Fruit fly (Drosophila melanogaster): ENCODE measurements around the gene Tmem43.

Tmem43 gene

DNA sequence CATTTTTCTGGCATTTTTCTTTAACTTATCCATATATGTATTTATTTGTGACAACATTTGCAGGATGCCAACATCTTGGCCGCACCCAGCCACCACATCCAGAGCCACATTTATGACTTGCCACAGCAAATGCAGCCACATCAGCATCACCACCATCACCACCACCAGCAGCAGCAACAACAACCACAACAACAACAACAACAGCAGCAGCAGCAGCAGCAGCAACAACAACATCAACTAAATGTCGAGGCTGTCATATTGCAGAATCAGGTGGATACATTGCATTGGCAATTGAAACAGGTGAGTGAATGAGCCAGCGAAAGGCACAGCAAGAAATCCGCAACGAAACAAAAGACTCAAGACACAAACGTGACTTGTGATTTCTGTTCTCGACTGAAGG lies 24.9 kb downstream of the Tmem43 start:
- TF ChIP-seq h (optimal IDR thresholded peaks at IDR 0.05) (no peak), insv (optimal IDR thresholded peaks at IDR 0.05) (no peak), Myc (optimal IDR thresholded peaks at IDR 0.05) (no peak), psq (optimal IDR thresholded peaks at IDR 0.05) (no peak), Sin3A (optimal IDR thresholded peaks at IDR 0.05) (no peak), ttk (optimal IDR thresholded peaks at IDR 0.05) (no peak)

DNA sequence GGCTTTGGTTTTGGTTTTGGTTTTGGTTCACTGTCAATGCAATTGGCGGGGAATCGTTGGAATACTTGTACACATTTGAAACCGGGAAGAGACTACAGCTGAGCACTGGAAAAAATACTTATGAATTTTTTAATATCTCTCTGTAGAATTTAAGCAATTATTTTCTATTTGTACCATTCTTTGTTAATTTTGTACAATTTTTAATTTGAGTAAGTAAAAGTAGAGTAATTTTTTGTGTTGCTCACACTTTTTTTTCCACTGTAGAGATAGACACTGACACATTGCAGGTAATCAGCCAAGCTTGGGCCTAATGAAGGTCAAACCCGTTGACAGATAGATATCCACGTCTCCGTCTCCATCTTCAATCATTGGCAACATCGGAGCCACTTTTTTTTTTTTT lies 31.6 kb downstream of the Tmem43 start:
- TF ChIP-seq ttk (optimal IDR thresholded peaks at IDR 0.05) (no peak), h (optimal IDR thresholded peaks at IDR 0.05) (no peak), Sin3A (optimal IDR thresholded peaks at IDR 0.05) (no peak), psq (optimal IDR thresholded peaks at IDR 0.05) (no peak), insv (optimal IDR thresholded peaks at IDR 0.05) (no peak), Myc (optimal IDR thresholded peaks at IDR 0.05) (no peak)

DNA sequence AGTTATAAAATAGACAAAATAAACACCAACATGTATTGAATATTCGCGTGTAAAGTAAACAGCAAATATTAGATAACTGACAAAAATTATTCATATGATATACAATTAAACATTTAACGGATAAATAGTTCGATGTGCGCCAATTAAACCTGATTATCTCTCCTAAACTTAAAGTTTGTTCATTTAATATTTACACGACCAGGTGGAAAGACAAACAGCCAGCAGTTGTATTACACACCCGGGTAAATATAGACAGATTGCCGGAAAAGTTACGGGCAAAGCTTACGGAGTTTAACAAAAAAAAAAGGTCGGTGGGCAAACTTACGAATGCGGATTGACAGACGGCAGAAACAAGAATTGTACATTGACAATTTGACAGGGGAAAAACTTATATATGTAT lies 32.8 kb downstream of the Tmem43 start:
- TF ChIP-seq insv (optimal IDR thresholded peaks at IDR 0.05) (no peak), psq (optimal IDR thresholded peaks at IDR 0.05) (no peak), h (optimal IDR thresholded peaks at IDR 0.05) (no peak), Myc (optimal IDR thresholded peaks at IDR 0.05) (no peak), Sin3A (optimal IDR thresholded peaks at IDR 0.05) (no peak), ttk (optimal IDR thresholded peaks at IDR 0.05) (no peak)

DNA sequence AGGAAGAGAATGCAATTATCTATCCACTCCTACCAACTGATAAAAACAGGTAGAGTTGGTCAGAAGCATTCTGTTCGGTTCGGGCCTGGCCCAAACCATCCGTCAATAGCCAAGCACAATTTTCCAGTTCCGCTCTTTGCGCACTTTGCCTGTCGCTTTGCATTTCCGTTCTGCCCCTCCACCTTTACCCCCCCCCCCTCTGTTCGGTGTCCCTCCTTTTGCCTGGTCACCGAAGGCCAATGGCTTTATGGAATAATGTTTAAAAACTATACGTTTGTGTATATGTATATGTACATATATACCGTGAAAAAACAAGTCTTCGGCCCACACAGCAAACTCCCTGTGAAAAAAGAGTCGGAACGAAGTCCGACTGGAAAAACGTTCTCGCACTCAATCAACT lies 33.8 kb downstream of the Tmem43 start:
- TF ChIP-seq Sin3A (optimal IDR thresholded peaks at IDR 0.05): no peak

DNA sequence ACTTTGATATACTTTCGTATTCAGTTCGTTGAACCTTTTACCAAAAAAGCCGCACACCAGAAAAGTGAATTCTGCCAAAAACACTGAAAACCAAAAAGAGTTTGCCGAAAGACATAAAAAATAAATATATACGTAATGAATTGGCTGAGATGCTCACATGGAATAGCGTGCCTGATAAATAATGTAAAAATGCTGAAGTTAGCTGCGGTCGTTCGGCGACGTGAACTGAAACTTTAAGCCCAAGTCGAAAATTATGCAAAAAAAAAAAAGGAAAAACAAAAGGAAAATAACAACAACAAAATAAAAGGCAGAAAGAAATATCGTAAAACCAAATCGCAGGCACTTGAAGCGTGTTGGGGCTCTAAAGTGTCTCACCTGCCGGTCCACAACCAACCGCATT lies 35.3 kb downstream of the Tmem43 start:
- no peak for TF ChIP-seq psq (optimal IDR thresholded peaks at IDR 0.05)
- no peak for TF ChIP-seq h (optimal IDR thresholded peaks at IDR 0.05)
- no peak for TF ChIP-seq Myc (optimal IDR thresholded peaks at IDR 0.05)

DNA sequence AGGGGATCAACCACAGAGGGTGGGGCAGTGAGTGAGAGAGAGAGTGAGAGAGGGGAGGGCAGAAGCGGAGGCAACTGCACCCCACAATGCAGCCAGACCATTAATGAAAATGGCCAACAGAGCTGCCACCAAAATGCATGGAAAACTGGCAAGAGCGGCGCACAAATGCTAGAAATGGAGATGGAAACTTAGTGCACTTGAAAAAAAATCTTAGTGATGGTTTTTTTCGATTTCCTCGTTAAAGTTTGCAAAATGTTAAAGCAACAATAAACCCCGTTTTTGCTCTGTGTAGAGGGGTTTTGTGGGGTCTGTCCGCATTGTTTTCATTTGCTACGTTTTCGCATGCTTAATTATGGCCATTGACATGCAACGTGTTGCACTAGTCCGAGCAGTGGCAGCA lies 37.5 kb downstream of the Tmem43 start:
- TF ChIP-seq insv (optimal IDR thresholded peaks at IDR 0.05) (no peak), h (optimal IDR thresholded peaks at IDR 0.05) (no peak)

DNA sequence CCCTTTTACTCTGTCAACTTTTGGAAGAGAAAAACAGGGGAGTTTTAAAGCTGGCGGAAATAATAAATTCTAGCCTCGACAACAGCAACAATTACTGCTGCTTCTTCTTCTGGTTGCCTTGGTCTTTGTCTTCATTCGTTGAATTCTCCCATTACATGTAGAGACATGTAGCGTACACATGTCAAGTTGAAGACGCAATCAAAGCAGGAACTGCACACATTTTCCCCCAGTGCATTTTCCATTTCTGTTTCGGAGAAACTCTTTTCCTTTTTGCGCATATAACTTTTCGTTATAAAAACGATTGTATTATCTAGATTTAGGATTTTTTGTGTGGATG lies 38.6 kb downstream of the Tmem43 start:
- TF ChIP-seq Myc (optimal IDR thresholded peaks at IDR 0.05): no peak
- no peak for TF ChIP-seq Sin3A (optimal IDR thresholded peaks at IDR 0.05)
- TF ChIP-seq ttk (optimal IDR thresholded peaks at IDR 0.05): no peak
- no peak for TF ChIP-seq insv (optimal IDR thresholded peaks at IDR 0.05)
- no peak for TF ChIP-seq h (optimal IDR thresholded peaks at IDR 0.05)
- TF ChIP-seq psq (optimal IDR thresholded peaks at IDR 0.05): no peak

DNA sequence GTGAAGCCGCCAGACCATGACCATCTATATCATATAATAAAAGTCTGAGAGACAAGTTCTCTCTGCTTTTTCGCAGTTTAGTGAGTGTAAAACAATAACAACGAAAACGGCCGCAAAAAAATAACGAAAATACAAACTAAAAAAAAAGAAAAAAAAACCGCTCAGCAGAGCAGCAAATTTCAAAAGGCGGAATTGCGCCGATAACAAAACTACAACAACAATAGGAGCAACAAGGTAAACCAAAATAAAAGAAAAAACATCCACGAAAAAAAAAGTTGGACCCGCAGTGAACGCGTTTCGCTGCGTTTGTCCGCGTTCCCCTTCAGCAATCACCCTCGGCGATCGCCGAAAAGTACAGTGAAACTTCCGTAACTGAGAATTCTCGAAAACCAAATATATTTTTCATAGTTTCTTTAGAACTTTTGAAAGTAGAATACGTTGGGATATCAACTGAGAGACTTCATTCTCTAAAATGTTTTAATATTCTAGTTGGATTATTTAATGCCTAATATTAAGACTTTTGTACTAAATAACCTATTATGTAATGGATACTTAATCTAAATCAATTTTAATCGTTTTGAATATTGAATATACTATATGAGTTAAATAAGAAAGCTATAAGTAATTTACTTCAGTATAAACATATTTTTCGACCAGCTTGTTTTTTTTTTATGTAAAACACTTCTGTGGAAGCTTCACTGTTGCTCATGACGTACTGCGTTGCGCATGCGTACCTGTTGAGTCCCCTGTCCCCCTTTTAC lies 39.1 kb downstream of the Tmem43 start:
- no peak for TF ChIP-seq insv (optimal IDR thresholded peaks at IDR 0.05)
- no peak for TF ChIP-seq Myc (optimal IDR thresholded peaks at IDR 0.05)
- no peak for TF ChIP-seq Sin3A (optimal IDR thresholded peaks at IDR 0.05)
- no peak for TF ChIP-seq h (optimal IDR thresholded peaks at IDR 0.05)
- no peak for TF ChIP-seq ttk (optimal IDR thresholded peaks at IDR 0.05)
- no peak for TF ChIP-seq psq (optimal IDR thresholded peaks at IDR 0.05)

DNA sequence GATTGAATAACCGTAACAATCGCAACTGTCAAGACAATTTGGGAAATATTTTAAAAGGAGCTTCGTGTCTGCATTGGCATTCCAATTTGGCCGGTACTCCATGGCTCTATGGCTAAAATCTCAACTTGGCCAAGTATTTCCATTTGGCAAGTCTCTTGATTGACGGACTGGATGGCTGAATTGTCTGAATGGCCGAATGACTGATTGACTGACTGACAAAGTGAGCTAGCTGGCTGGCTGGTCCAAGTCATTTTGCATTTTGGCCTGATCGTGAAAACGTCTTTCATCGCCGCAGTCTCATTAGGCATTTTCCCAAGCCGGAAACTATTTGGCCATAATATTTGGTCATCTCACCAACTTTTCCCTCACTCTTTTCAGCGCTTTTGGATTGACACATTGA lies 40.4 kb downstream of the Tmem43 start:
- TF ChIP-seq insv (optimal IDR thresholded peaks at IDR 0.05) (no peak), psq (optimal IDR thresholded peaks at IDR 0.05) (no peak), h (optimal IDR thresholded peaks at IDR 0.05) (no peak), Myc (optimal IDR thresholded peaks at IDR 0.05) (no peak), Sin3A (optimal IDR thresholded peaks at IDR 0.05) (no peak), ttk (optimal IDR thresholded peaks at IDR 0.05) (no peak)

DNA sequence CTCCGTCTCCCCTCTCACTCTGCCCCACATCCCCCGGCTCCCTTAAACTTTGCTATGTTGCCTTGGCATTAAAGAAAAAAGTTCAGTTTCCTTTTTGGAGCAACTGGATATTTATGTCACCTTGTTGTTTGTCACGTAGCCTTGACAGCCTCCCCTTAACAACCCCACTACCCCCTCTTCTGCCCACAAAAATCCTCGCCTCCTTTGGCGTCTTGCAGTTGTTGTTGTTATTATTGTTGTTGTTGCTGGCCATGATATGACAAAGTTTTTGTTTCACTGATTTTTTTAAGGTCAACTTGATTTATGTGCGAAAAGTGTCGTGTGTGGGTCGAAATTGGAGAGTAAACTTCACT lies 44.6 kb downstream of the Tmem43 start:
- TF ChIP-seq h (optimal IDR thresholded peaks at IDR 0.05) (no peak), Myc (optimal IDR thresholded peaks at IDR 0.05) (no peak), Sin3A (optimal IDR thresholded peaks at IDR 0.05) (no peak), ttk (optimal IDR thresholded peaks at IDR 0.05) (no peak), insv (optimal IDR thresholded peaks at IDR 0.05) (no peak), psq (optimal IDR thresholded peaks at IDR 0.05) (no peak)

DNA sequence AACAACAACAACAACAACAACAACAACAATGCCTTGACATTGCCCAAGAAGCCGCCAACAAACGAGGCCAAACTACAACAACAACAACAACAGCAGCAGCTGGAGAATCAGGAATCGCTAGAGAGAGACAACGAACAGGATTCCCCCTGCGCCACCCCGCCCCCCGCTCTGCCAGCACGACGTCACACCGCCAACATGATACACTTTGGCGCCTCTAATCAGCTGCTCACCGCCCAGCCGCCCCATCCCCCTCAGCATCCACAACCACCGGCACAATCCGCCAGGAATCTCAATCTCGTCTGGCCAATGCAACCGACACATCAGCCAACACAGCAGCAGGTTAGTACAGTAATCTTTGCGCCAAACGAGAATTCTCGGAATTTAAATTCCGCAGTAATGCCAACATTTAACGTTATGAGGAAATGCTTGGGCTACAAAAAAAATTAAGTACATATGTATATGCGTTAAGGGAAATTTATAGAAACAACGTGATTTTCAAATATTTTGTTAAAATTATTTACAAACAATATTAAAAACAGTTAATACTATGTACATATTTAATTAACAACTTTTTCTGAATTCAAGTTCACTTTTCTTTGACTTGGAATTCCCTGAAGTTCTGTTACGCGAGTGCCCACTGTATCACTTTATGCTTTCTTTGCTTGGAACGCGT lies 45.1 kb downstream of the Tmem43 start:
- TF ChIP-seq ttk (optimal IDR thresholded peaks at IDR 0.05) (no peak), h (optimal IDR thresholded peaks at IDR 0.05) (no peak), Sin3A (optimal IDR thresholded peaks at IDR 0.05) (no peak), Myc (optimal IDR thresholded peaks at IDR 0.05) (no peak), psq (optimal IDR thresholded peaks at IDR 0.05) (no peak), insv (optimal IDR thresholded peaks at IDR 0.05) (no peak)

DNA sequence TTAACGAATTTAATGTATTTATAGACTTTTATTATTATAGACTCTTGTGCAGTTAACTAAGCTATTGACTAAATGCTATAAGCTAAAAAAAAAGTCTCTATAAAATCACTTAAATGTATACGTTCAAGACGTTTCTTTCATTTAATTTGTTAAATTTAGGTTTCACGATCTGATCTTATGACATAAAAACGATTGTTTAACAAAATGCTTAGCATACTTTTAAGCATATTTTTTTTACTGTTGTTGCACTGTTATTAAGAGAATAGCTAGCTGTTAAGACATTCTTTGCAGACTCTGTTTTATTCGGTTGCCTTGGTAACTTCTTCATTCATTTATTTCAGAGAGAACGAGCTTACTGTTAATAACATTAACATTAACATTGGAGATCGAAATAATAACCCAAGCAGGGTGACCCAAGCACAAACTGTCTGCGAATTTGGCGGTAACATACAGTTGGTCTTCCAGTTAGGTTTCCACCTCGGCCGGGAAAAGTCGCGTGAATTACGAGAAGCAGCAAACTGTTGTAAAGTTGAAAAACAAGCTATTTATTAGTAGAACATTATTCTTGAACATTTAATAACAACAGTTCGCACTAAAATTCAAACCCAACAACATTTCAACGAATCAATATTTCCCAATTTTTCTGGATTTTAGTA lies 46.2 kb downstream of the Tmem43 start, which contains the start of gene CG32365:
CG32365 (plus strand) TSS at position 462 of the 656 bp plus-strand sequence.
- TF ChIP-seq Myc (optimal IDR thresholded peaks at IDR 0.05) (no peak), Sin3A (optimal IDR thresholded peaks at IDR 0.05) (no peak), insv (optimal IDR thresholded peaks at IDR 0.05) (no peak), psq (optimal IDR thresholded peaks at IDR 0.05) (no peak), ttk (optimal IDR thresholded peaks at IDR 0.05) (no peak), h (optimal IDR thresholded peaks at IDR 0.05) (no peak)
